Fruit fly (Drosophila melanogaster): ENCODE measurements around the gene Srp54.

Srp54 gene

dm6 chr2L:9956993-9957652, 44.4 kb downstream of the Srp54 start, which contains the start of the genes CG4658 and CG5846 (continued):
- peak; percentile 94 for TF ChIP-seq CG3919 (GFP tag; optimal IDR thresholded peaks at IDR 0.05)
- TF ChIP-seq topi (GFP tag; optimal IDR thresholded peaks at IDR 0.05) = peak; percentile 92
- TF ChIP-seq svp (GFP tag) = peak; percentile 95
- peak; percentile 93 for TF ChIP-seq CG10631 (GFP tag; optimal IDR thresholded peaks at IDR 0.05)
- TF ChIP-seq CG6808 (GFP tag; optimal IDR thresholded peaks at IDR 0.05) = peak; percentile 74
- peak; percentile 88 for TF ChIP-seq vri (GFP tag; optimal IDR thresholded peaks at IDR 0.05)
- TF ChIP-seq OdsH (GFP tag; optimal IDR thresholded peaks at IDR 0.05) = peak; percentile 96
- peak; percentile 90 for TF ChIP-seq Sox102F (GFP tag; optimal IDR thresholded peaks at IDR 0.05)
- peak; percentile 95 for TF ChIP-seq CG34406 (GFP tag; optimal IDR thresholded peaks at IDR 0.05)
- no peak for TF ChIP-seq spab (GFP tag; optimal IDR thresholded peaks at IDR 0.05)
- peak; percentile 92 for TF ChIP-seq CG6163 (GFP tag; IDR thresholded peaks at IDR 0.05)
- peak; percentile 92 for TF ChIP-seq Eip75B (GFP tag; optimal IDR thresholded peaks at IDR 0.05)
- peak; percentile 96 for TF ChIP-seq Met (GFP tag; optimal IDR thresholded peaks at IDR 0.05)
- peak; percentile 60 for TF ChIP-seq Blimp-1 (GFP tag; optimal IDR thresholded peaks at IDR 0.05)
- TF ChIP-seq CG8319 (GFP tag; optimal IDR thresholded peaks at IDR 0.05) = peak; percentile 79
- peak in 1 of 2 experiments; percentile 78 for TF ChIP-seq ss (GFP tag; optimal IDR thresholded peaks at IDR 0.05)
- TF ChIP-seq Lpt (GFP tag; optimal IDR thresholded peaks at IDR 0.05) = peak; percentile 92
- peak; percentile 90 for TF ChIP-seq CG32006 (GFP tag; optimal IDR thresholded peaks at IDR 0.05)
- peak; percentile 96 for TF ChIP-seq CG8632 (GFP tag; optimal IDR thresholded peaks at IDR 0.05)
- TF ChIP-seq fkh (GFP tag; optimal IDR thresholded peaks at IDR 0.05) = peak; percentile 91

- peak; percentile 95 for TF ChIP-seq svp (GFP tag)
- TF ChIP-seq Ets96B (tag; optimal IDR thresholded peaks at IDR 0.05) = no peak
- TF ChIP-seq net (GFP tag; optimal IDR thresholded peaks at IDR 0.05) = no peak
Observed at dm6 chr2L:9960758-9961157, 48.0 kb downstream of the Srp54 start.

DNA sequence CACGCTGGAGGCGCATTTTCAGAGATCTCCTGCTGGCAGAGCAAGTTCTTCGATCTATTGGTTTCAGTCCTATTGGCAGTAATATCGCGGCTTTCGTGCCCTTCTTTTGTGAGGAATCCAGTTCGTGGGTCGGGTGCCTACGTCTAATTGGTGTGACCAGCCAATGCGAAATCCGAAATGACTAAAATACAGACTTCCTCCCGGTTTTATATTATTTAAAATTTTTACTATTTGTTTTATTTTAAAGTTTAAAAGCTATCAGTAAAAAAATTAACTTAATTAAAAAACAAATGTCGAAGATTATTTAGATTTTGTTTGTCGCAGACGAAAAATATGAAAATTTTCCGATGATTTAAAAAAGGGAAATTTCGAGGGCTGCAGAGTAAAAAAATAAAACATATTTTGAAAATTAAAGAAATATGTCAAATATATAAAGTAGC, 50.9 kb downstream of the Srp54 start, which contains the start of gene CG5850:
CG5850 (minus strand) TSS at position 347 of the 440 bp plus-strand sequence.
- TF ChIP-seq pdm3 (GFP tag; optimal IDR thresholded peaks at IDR 0.05) = peak; percentile 9
- TF ChIP-seq Eip78C (GFP tag) = peak; percentile 72
- peak; percentile 6 for TF ChIP-seq OdsH (GFP tag; optimal IDR thresholded peaks at IDR 0.05)
- no peak for TF ChIP-seq Eip93F (GFP tag; optimal IDR thresholded peaks at IDR 0.05)
- TF ChIP-seq CG1621 (tag; optimal IDR thresholded peaks at IDR 0.05) = no peak
- no peak for TF ChIP-seq vri (GFP tag; optimal IDR thresholded peaks at IDR 0.05)
- TF ChIP-seq CG6854 (GFP tag; optimal IDR thresholded peaks at IDR 0.05) = peak; percentile 50
- TF ChIP-seq svp (GFP tag) = peak; percentile 69
- peak; percentile 36 for TF ChIP-seq esn (GFP tag; optimal IDR thresholded peaks at IDR 0.05)
- TF ChIP-seq achi (GFP tag; optimal IDR thresholded peaks at IDR 0.05) = peak; percentile 13
- peak; percentile 25 for TF ChIP-seq Met (GFP tag; optimal IDR thresholded peaks at IDR 0.05)
- TF ChIP-seq Sox15 (GFP tag; optimal IDR thresholded peaks at IDR 0.05) = no peak
- no peak for TF ChIP-seq CG6792 (GFP tag; optimal IDR thresholded peaks at IDR 0.05)

Measured in whole organism, prepupa.